Worm (Caenorhabditis elegans): ENCODE data around the gene R09F10.5.

R09F10.5 gene

DNA sequence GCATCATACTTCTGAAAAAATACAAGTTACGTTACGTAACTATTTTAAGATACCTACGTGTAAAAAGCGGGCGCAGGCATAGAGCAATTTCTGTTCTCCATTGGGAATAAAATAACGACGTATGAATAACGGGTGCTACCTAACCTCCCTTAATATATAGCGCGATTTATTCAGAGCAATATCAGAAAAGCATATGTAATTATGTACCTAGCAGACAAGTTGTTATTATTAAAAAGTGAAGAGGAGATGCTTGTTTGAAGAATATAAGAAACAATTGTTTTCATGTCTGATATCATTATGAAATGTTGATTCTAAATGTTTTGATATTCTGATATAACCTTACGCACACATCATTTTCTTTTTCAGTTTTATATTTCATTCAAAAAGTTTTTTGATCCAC lies 11.4 kb upstream of the R09F10.5 start, which contains the start of gene srh-11:
TSS of gene srh-11 (minus strand) at position 101 of the 400 bp plus-strand sequence.
- TF ChIP-seq lin-14 (GFP tag; optimal IDR thresholded peaks at IDR 0.05) (no peak), irx-1 (tag; optimal IDR thresholded peaks at IDR 0.05) (no peak), elt-2 (tag; optimal IDR thresholded peaks at IDR 0.05) (no peak), grh-1 (GFP tag; IDR thresholded peaks at IDR 0.05) (no peak), nhr-71 (tag; optimal IDR thresholded peaks at IDR 0.05) (no peak), unc-98 (GFP tag; IDR thresholded peaks at IDR 0.05) (no peak), ceh-82 (tag; optimal IDR thresholded peaks at IDR 0.05) (no peak), unc-62 (GFP tag; optimal IDR thresholded peaks at IDR 0.05) (no peak), C34B4.2 (tag; optimal IDR thresholded peaks at IDR 0.05) (no peak), ztf-11 (tag; optimal IDR thresholded peaks at IDR 0.05) (no peak), nhr-85 (tag) (no peak), nhr-237 (tag; optimal IDR thresholded peaks at IDR 0.05) (no peak), ets-5 (GFP tag; IDR thresholded peaks at IDR 0.05) (no peak), sox-4 (tag; optimal IDR thresholded peaks at IDR 0.05) (no peak)

DNA sequence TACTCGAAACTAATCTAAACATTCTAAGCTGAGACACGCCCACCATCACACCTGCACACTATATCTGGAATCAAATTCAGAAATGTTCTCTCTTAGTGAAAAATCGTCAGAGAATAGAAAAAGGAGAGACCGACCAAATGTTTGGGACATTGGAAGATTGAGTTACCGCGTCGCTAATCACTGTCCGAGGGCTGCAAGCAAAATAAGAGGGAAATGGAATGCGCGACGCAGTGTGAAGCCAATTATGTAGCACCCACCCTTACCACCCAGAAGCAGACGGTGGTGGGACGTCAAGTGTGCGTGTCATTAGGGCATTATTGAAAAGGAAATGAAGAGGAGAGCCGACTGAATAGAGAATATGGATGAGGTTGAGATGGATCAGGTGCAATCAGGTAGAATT lies 4.1 kb upstream of the R09F10.5 start:
- TF ChIP-seq lin-14 (GFP tag; optimal IDR thresholded peaks at IDR 0.05): peak; percentile 40
- TF ChIP-seq mep-1 (tag; optimal IDR thresholded peaks at IDR 0.05): no peak
- no peak for TF ChIP-seq pqm-1 (tag; optimal IDR thresholded peaks at IDR 0.05)
- TF ChIP-seq Y116A8C.19 (tag; optimal IDR thresholded peaks at IDR 0.05; ENCODE audit: borderline replicate concordance): no peak

DNA sequence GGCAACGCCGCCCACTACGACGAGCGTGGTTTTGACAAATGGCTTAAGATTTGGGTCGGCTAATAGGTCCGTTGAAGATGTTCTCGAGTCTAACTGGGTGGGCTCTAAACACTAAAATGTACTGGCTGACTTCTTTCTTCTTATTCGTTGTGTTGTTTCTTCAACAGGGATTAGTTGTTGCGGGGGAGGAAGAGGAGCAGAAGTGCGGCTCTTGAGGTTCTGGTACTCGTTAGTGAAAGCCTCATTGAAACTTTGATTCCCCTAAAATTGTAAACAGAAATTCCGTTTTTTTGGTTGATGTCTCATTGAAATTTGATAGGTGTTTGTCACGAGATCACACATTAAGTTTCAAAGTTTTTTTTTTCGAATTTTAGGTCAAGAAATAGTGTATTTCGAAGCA lies 3.2 kb upstream of the R09F10.5 start:
- no peak for TF ChIP-seq pax-3 (tag; optimal IDR thresholded peaks at IDR 0.05)
- TF ChIP-seq dsc-1 (tag; optimal IDR thresholded peaks at IDR 0.05): peak; percentile 69

DNA sequence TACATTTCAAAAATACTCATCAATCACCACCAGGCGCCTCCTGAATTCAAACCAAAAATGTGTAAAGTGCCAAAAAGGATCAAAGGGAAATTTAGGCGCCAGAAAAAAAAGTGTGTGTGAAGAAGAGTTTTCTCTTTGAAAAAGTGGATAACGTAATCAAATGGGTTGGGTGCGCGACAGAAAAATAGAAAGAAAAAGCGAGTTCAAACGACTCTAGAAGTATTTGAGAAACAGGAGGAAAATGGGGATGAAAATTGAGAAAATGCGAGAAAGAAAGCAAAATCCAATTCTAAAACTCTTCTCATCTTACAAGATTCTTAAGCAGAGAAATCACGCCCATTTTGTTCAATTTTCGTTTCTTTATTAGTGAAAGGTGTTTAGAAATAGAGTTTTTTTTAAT lies 991 bp upstream of the R09F10.5 start:
- TF ChIP-seq aha-1 (tag; optimal IDR thresholded peaks at IDR 0.05) (no peak), F16B12.6 (tag; optimal IDR thresholded peaks at IDR 0.05) (no peak), alr-1 (tag; optimal IDR thresholded peaks at IDR 0.05; ENCODE audit: borderline replicate concordance) (no peak), egl-27 (tag; optimal IDR thresholded peaks at IDR 0.05) (no peak), egl-13 (tag; optimal IDR thresholded peaks at IDR 0.05) (no peak), fkh-10 (GFP tag; optimal IDR thresholded peaks at IDR 0.05) (peak; percentile 39), nhr-77 (tag; optimal IDR thresholded peaks at IDR 0.05) (no peak), snpc-4 (tag; optimal IDR thresholded peaks at IDR 0.05) (no peak), lsy-2 (tag; optimal IDR thresholded peaks at IDR 0.05) (no peak), unc-130 (tag; optimal IDR thresholded peaks at IDR 0.05) (no peak), nhr-85 (tag) (peak; percentile 18), isw-1 (GFP tag; IDR thresholded peaks at IDR 0.05) (no peak), lin-35 (GFP tag; optimal IDR thresholded peaks at IDR 0.05) (no peak), ets-5 (GFP tag; IDR thresholded peaks at IDR 0.05) (no peak), lin-14 (GFP tag; optimal IDR thresholded peaks at IDR 0.05) (peak; percentile 9)

DNA sequence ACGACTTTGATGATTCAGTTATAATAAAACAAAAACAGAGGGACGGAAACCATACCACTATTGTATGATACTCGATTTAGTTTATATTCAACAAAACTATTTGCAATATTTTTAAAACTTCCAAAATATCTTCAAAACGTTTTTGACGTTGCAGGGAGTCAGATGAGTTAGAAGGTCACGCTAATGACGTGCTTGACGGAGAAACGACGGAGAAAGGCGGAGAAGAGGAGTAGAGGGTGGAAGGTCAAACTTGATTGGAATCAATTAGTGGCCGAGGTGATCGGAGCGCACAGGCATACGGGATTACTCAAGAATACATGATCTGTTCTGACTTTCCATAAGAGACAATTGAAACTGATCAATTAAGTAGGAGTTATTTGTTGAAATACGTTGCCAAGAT lies 4.7 kb downstream of the R09F10.5 start:
- TF ChIP-seq C16A3.4 (tag; optimal IDR thresholded peaks at IDR 0.05): no peak
- TF ChIP-seq efl-1 (optimal IDR thresholded peaks at IDR 0.05): no peak
- TF ChIP-seq efl-1 (GFP tag; optimal IDR thresholded peaks at IDR 0.05 in 1 of 2): peak in 1 of 2 experiments; percentile 90
- no peak for TF ChIP-seq ceh-90 (tag; optimal IDR thresholded peaks at IDR 0.05)
- TF ChIP-seq fkh-8 (tag; optimal IDR thresholded peaks at IDR 0.05): no peak
- TF ChIP-seq blmp-1 (tag; optimal IDR thresholded peaks at IDR 0.05): peak; percentile 69
- no peak for TF ChIP-seq ceh-8 (GFP tag; optimal IDR thresholded peaks at IDR 0.05)
- TF ChIP-seq hlh-4 (tag; optimal IDR thresholded peaks at IDR 0.05): no peak
- TF ChIP-seq mep-1 (tag; optimal IDR thresholded peaks at IDR 0.05): peak; percentile 24
- peak; percentile 21 for TF ChIP-seq lin-14 (GFP tag; optimal IDR thresholded peaks at IDR 0.05)
- TF ChIP-seq nhr-85 (tag): peak; percentile 73
- no peak for TF ChIP-seq isw-1 (GFP tag; IDR thresholded peaks at IDR 0.05)
- no peak for TF ChIP-seq ceh-63 (GFP tag; optimal IDR thresholded peaks at IDR 0.05)
- TF ChIP-seq nhr-20 (tag; optimal IDR thresholded peaks at IDR 0.05): peak; percentile 28
- no peak for TF ChIP-seq xbp-1 (tag; optimal IDR thresholded peaks at IDR 0.05)
